Worm (Caenorhabditis elegans): Measurements from ENCODE around the gene hmgs-1.

hmgs-1 gene

DNA sequence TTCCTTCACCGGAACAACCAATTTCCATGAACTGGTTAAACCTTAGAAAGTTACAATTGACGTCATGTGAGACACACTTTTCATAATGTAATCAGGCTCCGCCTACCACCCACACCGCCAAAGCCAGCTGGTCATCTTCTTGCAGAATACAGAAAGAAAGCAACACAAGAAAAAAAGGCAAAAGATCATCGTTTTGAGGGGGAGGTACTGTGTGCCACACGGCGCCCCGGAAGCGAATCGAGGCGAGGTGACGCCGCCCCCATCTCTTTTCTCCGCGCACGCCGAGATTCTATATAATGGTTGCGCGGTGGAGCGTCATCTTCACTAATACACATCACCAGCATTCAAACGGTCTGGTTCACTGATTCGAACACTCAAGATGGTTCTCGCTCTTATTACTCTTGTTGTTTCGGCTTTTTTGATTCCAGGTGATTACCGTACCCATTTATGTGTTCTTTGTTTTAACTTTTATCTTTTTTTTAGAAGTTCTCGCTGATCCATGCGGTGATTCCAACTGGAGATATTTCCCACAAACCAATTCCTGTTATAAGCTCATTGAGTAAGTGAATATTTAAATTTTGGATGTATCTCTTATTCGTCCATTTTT lies 15.5 kb upstream of the hmgs-1 start, which contains the start of gene clec-1 (continued):
- TF ChIP-seq unc-62 (GFP tag; optimal IDR thresholded peaks at IDR 0.05): no peak
- no peak for TF ChIP-seq ets-5 (GFP tag; IDR thresholded peaks at IDR 0.05)
- TF ChIP-seq hpl-2 (GFP tag; optimal IDR thresholded peaks at IDR 0.05): no peak
- no peak for TF ChIP-seq snpc-4 (tag; optimal IDR thresholded peaks at IDR 0.05)
- TF ChIP-seq sup-37 (GFP tag; optimal IDR thresholded peaks at IDR 0.05): no peak
- no peak for TF ChIP-seq pag-3 (tag; optimal IDR thresholded peaks at IDR 0.05; ENCODE audit: borderline replicate concordance, insufficient read depth)
- no peak for TF ChIP-seq lir-3 (tag; optimal IDR thresholded peaks at IDR 0.05; ENCODE audit: poor library complexity)
- peak; percentile 30 for TF ChIP-seq lin-14 (GFP tag; optimal IDR thresholded peaks at IDR 0.05)
- no peak for TF ChIP-seq hlh-4 (tag; optimal IDR thresholded peaks at IDR 0.05)
- no peak for TF ChIP-seq unc-130 (tag; optimal IDR thresholded peaks at IDR 0.05)
- TF ChIP-seq zag-1 (tag; optimal IDR thresholded peaks at IDR 0.05): no peak
- no peak for TF ChIP-seq C34B4.2 (tag; optimal IDR thresholded peaks at IDR 0.05)
- no peak for TF ChIP-seq mab-9 (GFP tag; IDR thresholded peaks at IDR 0.05)
- no peak for TF ChIP-seq F16B12.6 (tag; optimal IDR thresholded peaks at IDR 0.05)
- peak in 1 of 2 experiments; percentile 14 for TF ChIP-seq mdl-1 (tag; optimal IDR thresholded peaks at IDR 0.05)
- TF ChIP-seq rnt-1 (tag; optimal IDR thresholded peaks at IDR 0.05): no peak
- TF ChIP-seq nhr-47 (tag; optimal IDR thresholded peaks at IDR 0.05): no peak
- TF ChIP-seq nhr-90 (tag; optimal IDR thresholded peaks at IDR 0.05; ENCODE audit: poor library complexity): no peak
- no peak for TF ChIP-seq fkh-8 (tag; optimal IDR thresholded peaks at IDR 0.05)
- no peak for TF ChIP-seq ceh-88 (GFP tag; IDR thresholded peaks at IDR 0.05)
- no peak for TF ChIP-seq dpl-1 (GFP tag; optimal IDR thresholded peaks at IDR 0.05)
- no peak for TF ChIP-seq tlp-1 (tag; optimal IDR thresholded peaks at IDR 0.05)
- no peak for TF ChIP-seq ces-1 (GFP tag; optimal IDR thresholded peaks at IDR 0.05)
- TF ChIP-seq vab-15 (tag; optimal IDR thresholded peaks at IDR 0.05): no peak
- TF ChIP-seq C04F5.9 (tag; optimal IDR thresholded peaks at IDR 0.05): no peak
- no peak for TF ChIP-seq ceh-8 (GFP tag; optimal IDR thresholded peaks at IDR 0.05)
- TF ChIP-seq lin-39 (tag; optimal IDR thresholded peaks at IDR 0.05): no peak
- TF ChIP-seq unc-30 (tag; optimal IDR thresholded peaks at IDR 0.05): no peak
- TF ChIP-seq egl-27 (tag; optimal IDR thresholded peaks at IDR 0.05): no peak
- no peak for TF ChIP-seq irx-1 (tag; optimal IDR thresholded peaks at IDR 0.05)
- no peak for TF ChIP-seq nhr-20 (tag; optimal IDR thresholded peaks at IDR 0.05)
- peak; percentile 62 for TF ChIP-seq nhr-85 (tag)
- TF ChIP-seq nhr-76 (tag; optimal IDR thresholded peaks at IDR 0.05): no peak
- no peak for TF ChIP-seq sptf-1 (tag; optimal IDR thresholded peaks at IDR 0.05)
- peak; percentile 1 for TF ChIP-seq snu-23 (GFP tag; optimal IDR thresholded peaks at IDR 0.05)
- no peak for TF ChIP-seq xbp-1 (tag; optimal IDR thresholded peaks at IDR 0.05)
- TF ChIP-seq elt-2 (tag; optimal IDR thresholded peaks at IDR 0.05): no peak

DNA sequence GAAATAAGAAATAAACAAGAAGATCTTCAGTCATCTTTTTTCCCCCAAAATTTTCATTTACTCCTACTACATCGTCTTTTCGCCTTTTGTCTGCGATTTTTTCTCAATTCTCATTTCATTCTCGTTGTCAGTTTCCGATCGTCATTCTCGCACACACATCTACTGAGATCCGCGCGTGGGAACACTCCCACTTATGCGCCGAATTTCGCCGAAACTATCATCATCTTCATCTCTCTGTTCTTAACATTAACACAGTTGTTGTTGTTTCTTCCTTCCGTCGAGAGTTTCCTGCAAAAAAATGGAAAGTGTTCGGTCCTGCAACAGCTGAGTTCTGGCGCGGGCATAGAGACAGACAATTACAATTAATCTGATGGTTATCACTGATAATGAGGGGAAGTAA lies 13.2 kb upstream of the hmgs-1 start:
- TF ChIP-seq nhr-76 (tag; optimal IDR thresholded peaks at IDR 0.05) (no peak), nhr-71 (tag; optimal IDR thresholded peaks at IDR 0.05) (peak; percentile 2), mdl-1 (tag; optimal IDR thresholded peaks at IDR 0.05) (peak in 1 of 2 experiments; percentile 27), nhr-20 (tag; optimal IDR thresholded peaks at IDR 0.05) (peak; percentile 11), irx-1 (tag; optimal IDR thresholded peaks at IDR 0.05) (no peak), nhr-85 (tag) (peak; percentile 64), C16A3.4 (tag; optimal IDR thresholded peaks at IDR 0.05) (peak; percentile 12), snu-23 (GFP tag; optimal IDR thresholded peaks at IDR 0.05) (peak; percentile 21), lin-14 (GFP tag; optimal IDR thresholded peaks at IDR 0.05) (peak; percentile 66), nhr-84 (tag; optimal IDR thresholded peaks at IDR 0.05) (no peak), zag-1 (tag; optimal IDR thresholded peaks at IDR 0.05) (no peak), unc-98 (GFP tag; IDR thresholded peaks at IDR 0.05) (no peak), mep-1 (tag; optimal IDR thresholded peaks at IDR 0.05) (peak; percentile 4), egl-27 (tag; optimal IDR thresholded peaks at IDR 0.05) (no peak), blmp-1 (tag; optimal IDR thresholded peaks at IDR 0.05) (peak; percentile 90), elt-3 (tag; optimal IDR thresholded peaks at IDR 0.05) (peak in 2 of 6 experiments; percentile 5 to 53)

All from whole organism, L1 larva.